Worm (Caenorhabditis elegans): ENCODE data around the gene Y45F10D.7.

DNA sequence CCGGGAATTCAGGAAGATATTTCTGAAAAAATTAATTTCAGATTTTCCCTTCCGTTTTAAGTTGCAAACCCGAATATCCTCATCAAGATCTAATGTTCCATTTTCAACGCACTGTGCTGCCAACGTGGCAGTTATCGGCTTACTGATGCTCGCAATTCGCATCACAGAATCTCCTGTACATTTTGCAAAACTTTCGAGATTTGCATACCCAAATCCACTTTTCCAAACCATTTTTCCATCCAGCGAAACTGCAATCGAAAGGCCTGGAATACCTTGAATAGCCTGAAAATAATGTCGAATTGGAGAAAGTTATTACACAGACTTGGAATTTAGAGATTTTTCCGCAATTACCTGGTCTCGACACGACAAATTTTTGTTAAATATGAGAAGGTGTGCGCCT, 3.9 kb upstream of the Y45F10D.7 start:
- TF ChIP-seq unc-62 (GFP tag; optimal IDR thresholded peaks at IDR 0.05) (no peak), aly-2 (tag; optimal IDR thresholded peaks at IDR 0.05) (no peak), lin-39 (tag; optimal IDR thresholded peaks at IDR 0.05) (no peak), nhr-237 (tag; optimal IDR thresholded peaks at IDR 0.05) (no peak), skn-1 (tag; optimal IDR thresholded peaks at IDR 0.05) (no peak), elt-3 (tag; optimal IDR thresholded peaks at IDR 0.05) (no peak), unc-39 (tag; optimal IDR thresholded peaks at IDR 0.05) (no peak), pha-4 (tag; optimal IDR thresholded peaks at IDR 0.05) (no peak), snpc-4 (tag; optimal IDR thresholded peaks at IDR 0.05) (no peak), egl-27 (tag; optimal IDR thresholded peaks at IDR 0.05) (no peak), nhr-76 (tag; optimal IDR thresholded peaks at IDR 0.05) (no peak), mdl-1 (tag; optimal IDR thresholded peaks at IDR 0.05) (no peak), ztf-11 (tag; optimal IDR thresholded peaks at IDR 0.05) (no peak), pqm-1 (tag; optimal IDR thresholded peaks at IDR 0.05) (no peak)

All from whole organism, L3 larva.